Worm (Caenorhabditis elegans) whole organism, midembryonic: ENCODE results near the gene F49F1.17.

Experiments
- flt-1 ChIP-seq: fragments of 200-800 bp; sonication (Bioruptor generic); IDR thresholded peaks from 2 replicates; pipeline ENCODE4 v1.3.6; 2022; ENCODE audit warnings: missing genetic modification characterization, missing compliant biosample characterization
- tab-1 ChIP-seq: fragments of 200-800 bp; sonication (Bioruptor generic); IDR thresholded peaks from 2 replicates; pipeline ENCODE4 v1.3.6; 2022; ENCODE audit warnings: missing genetic modification characterization, missing compliant biosample characterization

ce11 chrIV:4093087-4093486, 42.6 kb downstream of the F49F1.17 start:
- TF ChIP-seq flt-1 (GFP tag; lab: Robert Waterston, UW), result no peak
- TF ChIP-seq tab-1, result no peak
